Fruit fly (Drosophila melanogaster) S2 (cell line): Measurements from ENCODE around the gene Hsc70-2.

Experiments used
- CG8478 ChIP-seq: fragments of >200 bp; optimal IDR thresholded peaks from 2 replicates; lab custom pipeline; 2018
- CTCF ChIP-seq, 2 experiments: fragments of >200 bp; optimal IDR thresholded peaks; 2 replicates each; lab custom pipeline; 2018

DNA sequence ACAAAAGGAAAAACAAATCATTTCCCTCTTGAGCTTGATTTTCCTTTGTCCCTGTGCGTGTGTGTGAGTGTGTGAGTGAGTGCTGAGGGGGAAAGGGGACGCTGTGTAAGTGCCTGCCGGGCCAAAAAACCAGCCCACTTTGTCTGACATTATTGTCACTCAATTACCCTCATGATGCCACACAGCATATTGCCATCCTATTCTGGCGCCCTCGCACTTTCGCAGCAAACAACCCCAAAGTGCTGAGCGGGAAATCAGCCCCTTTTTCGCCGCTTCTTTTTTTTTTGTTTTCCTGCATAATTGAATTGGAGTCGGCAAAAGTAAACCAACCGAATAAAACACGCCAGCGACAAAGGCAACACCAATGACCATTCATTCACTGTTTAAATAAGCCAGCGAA is 31.2 kb downstream of the Hsc70-2 start:
- TF ChIP-seq CG8478 (lab: Kevin White, UChicago) (no peak), CTCF (optimal IDR thresholded peaks at IDR 0.05; lab: Kevin White, UChicago) (no peak)
